Worm (Caenorhabditis elegans) whole organism, L3 larva: ENCODE data around the gene C28H8.3.

ENCODE experiments used
- egl-27 ChIP-seq: sonication (generic microtip); optimal IDR thresholded peaks from 4 replicates; lab custom pipeline; 2017; ENCODE audit warnings: missing biosample characterization, missing genetic modification reagents, missing genetic modification characterization
- elt-3 ChIP-seq, 3 experiments: fragments of 150-350 bp in 1 of 3; sonication (generic microtip) in 2 of 3; optimal IDR thresholded peaks; 2 replicates in 2 of 3; 4 replicates in 1 of 3; lab custom pipeline; 2014 to 2017; ENCODE audit warnings: missing biosample characterization in 3 of 3, missing genetic modification characterization in 3 of 3
- lin-39 ChIP-seq: fragments of 150-350 bp; optimal IDR thresholded peaks from 2 replicates; lab custom pipeline; 2018; ENCODE audit warnings: missing biosample characterization, missing genetic modification reagents, missing genetic modification characterization
- nhr-11 ChIP-seq: fragments of 150-350 bp; optimal IDR thresholded peaks from 2 replicates; lab custom pipeline; 2014; ENCODE audit warnings: missing biosample characterization, missing genetic modification characterization
- nhr-12 ChIP-seq: fragments of 150-350 bp; optimal IDR thresholded peaks from 2 replicates; lab custom pipeline; 2014; ENCODE audit warnings: missing biosample characterization, missing genetic modification characterization
- nhr-23 ChIP-seq: fragments of 150-350 bp; optimal IDR thresholded peaks from 2 replicates; lab custom pipeline; 2014; ENCODE audit warnings: missing biosample characterization, missing genetic modification reagents, missing genetic modification characterization
- nhr-28 ChIP-seq: fragments of 150-350 bp; optimal IDR thresholded peaks from 2 replicates; lab custom pipeline; 2014; ENCODE audit warnings: missing biosample characterization, missing genetic modification characterization
- nhr-77 ChIP-seq: fragments of 150-350 bp; optimal IDR thresholded peaks from 2 replicates; lab custom pipeline; 2014; ENCODE audit warnings: missing biosample characterization, missing genetic modification characterization
- skn-1 ChIP-seq: fragments of 150-350 bp; optimal IDR thresholded peaks from 2 replicates; lab custom pipeline; 2014; ENCODE audit warnings: missing biosample characterization, missing genetic modification characterization
- snpc-4 ChIP-seq: fragments of 150-350 bp; optimal IDR thresholded peaks from 2 replicates; lab custom pipeline; 2014; ENCODE audit warnings: missing biosample characterization, missing genetic modification characterization
- unc-39 ChIP-seq: sonication (generic microtip); optimal IDR thresholded peaks from 4 replicates; lab custom pipeline; 2017; ENCODE audit warnings: missing biosample characterization, missing genetic modification characterization
- ztf-11 ChIP-seq: fragments of 150-350 bp; optimal IDR thresholded peaks from 2 replicates; lab custom pipeline; 2014; ENCODE audit warnings: missing biosample characterization, missing genetic modification characterization
- ztf-4 ChIP-seq: fragments of 150-350 bp; optimal IDR thresholded peaks from 2 replicates; lab custom pipeline; 2014; ENCODE audit warnings: missing biosample characterization, missing genetic modification characterization

ce11 chrIII:5942104-5942503 is 33.6 kb downstream of the C28H8.3 start:
- TF ChIP-seq ztf-11 = no peak
- TF ChIP-seq elt-3 (tag; optimal IDR thresholded peaks at IDR 0.05; lab: Kevin White, UChicago) = no peak
- TF ChIP-seq nhr-23 (tag; lab: Kevin White, UChicago) = no peak
- TF ChIP-seq snpc-4 (tag; lab: Kevin White, UChicago) = no peak
- no peak for TF ChIP-seq nhr-28
- TF ChIP-seq lin-39 (tag; lab: Kevin White, UChicago) = no peak
- no peak for TF ChIP-seq egl-27
- TF ChIP-seq ztf-4 = no peak
- TF ChIP-seq unc-39 (tag; lab: Kevin White, UChicago) = no peak
- no peak for TF ChIP-seq nhr-77 (tag; lab: Kevin White, UChicago)
- no peak for TF ChIP-seq nhr-11
- TF ChIP-seq nhr-12 (tag; lab: Kevin White, UChicago) = no peak
- no peak for TF ChIP-seq skn-1
